Fruit fly (Drosophila melanogaster): Measurements from ENCODE around the gene CG33252.

CG33252 gene

DNA sequence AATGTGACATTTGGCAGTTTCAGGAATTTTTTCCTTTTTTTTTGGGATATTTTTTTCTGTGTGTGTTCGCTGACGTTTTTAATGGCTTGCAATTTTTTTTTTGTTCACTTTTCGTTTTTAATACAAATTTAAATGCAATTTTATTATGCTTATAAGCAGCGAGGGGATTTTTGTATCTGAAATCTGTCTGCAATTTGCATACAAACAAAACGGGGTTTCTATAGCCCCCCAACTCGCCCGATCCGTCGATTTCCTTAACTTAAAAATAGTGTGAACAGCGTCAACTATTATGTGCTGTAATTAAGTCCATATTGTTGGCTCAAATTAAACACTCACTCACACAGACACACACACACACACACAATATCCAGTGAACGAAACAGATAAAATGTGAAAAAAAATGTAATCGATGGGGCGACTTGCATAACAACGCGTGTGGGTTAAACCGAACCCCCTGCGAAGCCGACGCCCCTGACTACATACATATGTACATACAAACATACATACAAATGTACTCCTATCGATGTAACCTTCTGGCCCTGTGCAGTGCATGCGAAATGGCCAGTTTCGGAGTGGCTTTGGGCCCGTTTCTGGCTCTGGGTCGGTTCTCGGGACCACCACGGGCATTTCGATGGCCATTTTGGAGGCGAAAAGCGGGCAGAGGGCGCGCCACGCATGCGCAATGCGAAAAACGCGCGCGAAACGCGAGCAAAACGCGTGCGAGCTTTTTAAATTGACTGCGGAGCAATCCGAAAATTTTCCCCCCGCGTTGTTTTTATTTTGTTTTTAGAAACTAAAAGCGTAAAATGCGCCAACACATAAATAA, 35.2 kb upstream of the CG33252 start (continued):
- no peak for TF ChIP-seq CG7271 (tag; optimal IDR thresholded peaks at IDR 0.05)
- TF ChIP-seq HLH54F (GFP tag; optimal IDR thresholded peaks at IDR 0.05) = no peak
- TF ChIP-seq CG6254 (GFP tag; optimal IDR thresholded peaks at IDR 0.05) = no peak
- peak; percentile 47; the same call in 1 of the 2 replicates for TF ChIP-seq Rfx (GFP tag; IDR thresholded peaks at IDR 0.05)
- no peak for TF ChIP-seq unc-4 (GFP tag; IDR thresholded peaks at IDR 0.05; ENCODE audit: partially characterized antibody)
- no peak for TF ChIP-seq dimm (GFP tag; IDR thresholded peaks at IDR 0.05)
- TF ChIP-seq Med (GFP tag) = peak; percentile 62
- TF ChIP-seq Rx (GFP tag; IDR thresholded peaks at IDR 0.05) = no peak
- TF ChIP-seq ap (GFP tag; IDR thresholded peaks at IDR 0.05) = peak; percentile 17; the same call in 1 of the 2 replicates
- no peak for TF ChIP-seq CG4854 (GFP tag; optimal IDR thresholded peaks at IDR 0.05)
- TF ChIP-seq Abd-B (GFP tag; optimal IDR thresholded peaks at IDR 0.05) = no peak
- TF ChIP-seq CG18011 (GFP tag; optimal IDR thresholded peaks at IDR 0.05) = no peak
- TF ChIP-seq abd-A (tag; optimal IDR thresholded peaks at IDR 0.05) = no peak
- no peak for TF ChIP-seq tup (GFP tag; optimal IDR thresholded peaks at IDR 0.05)
- TF ChIP-seq CG31441 (GFP tag; IDR thresholded peaks at IDR 0.05) = no peak
- TF ChIP-seq crol (GFP tag; IDR thresholded peaks at IDR 0.05) = no peak
- no peak for TF ChIP-seq ranshi (GFP tag; IDR thresholded peaks at IDR 0.05)
- no peak for TF ChIP-seq chm (GFP tag; IDR thresholded peaks at IDR 0.05)
- TF ChIP-seq bcd (GFP tag; optimal IDR thresholded peaks at IDR 0.05) = no peak
- TF ChIP-seq eyg (GFP tag; optimal IDR thresholded peaks at IDR 0.05) = no peak
- peak in 1 of 2 experiments; percentile 62 for TF ChIP-seq Pdp1 (GFP tag; optimal IDR thresholded peaks at IDR 0.05)
- TF ChIP-seq gem (tag; optimal IDR thresholded peaks at IDR 0.05) = no peak
- no peak for TF ChIP-seq MBD-R2 (GFP tag; IDR thresholded peaks at IDR 0.05)
- TF ChIP-seq CG10565 (GFP tag; optimal IDR thresholded peaks at IDR 0.05) = no peak
- peak; percentile 44; the same call in 1 of the 3 replicates for TF ChIP-seq Optix (GFP tag; IDR thresholded peaks at IDR 0.05)
- no peak for TF ChIP-seq Dad (GFP tag; optimal IDR thresholded peaks at IDR 0.05)
- TF ChIP-seq Ada2b (GFP tag; IDR thresholded peaks at IDR 0.05) = no peak
- TF ChIP-seq jigr1 (GFP tag; IDR thresholded peaks at IDR 0.05) = no peak
- no peak for TF ChIP-seq HLH3B (GFP tag; IDR thresholded peaks at IDR 0.05)
- no peak for TF ChIP-seq sens-2 (GFP tag; IDR thresholded peaks at IDR 0.05)
- TF ChIP-seq gfzf (GFP tag; optimal IDR thresholded peaks at IDR 0.05) = no peak
- no peak for TF ChIP-seq CG1233 (GFP tag; optimal IDR thresholded peaks at IDR 0.05)
- TF ChIP-seq Hr78 (GFP tag; optimal IDR thresholded peaks at IDR 0.05) = no peak
- TF ChIP-seq ara (GFP tag; IDR thresholded peaks at IDR 0.05) = no peak
- 0 out of 2 replicates have a peak, but pooled peaks have one; percentile 12 for TF ChIP-seq CG32772 (GFP tag; IDR thresholded peaks at IDR 0.05)
- no peak for TF ChIP-seq Ravus (GFP tag; IDR thresholded peaks at IDR 0.05)
- no peak for TF ChIP-seq croc (GFP tag; conservative IDR thresholded peaks at IDR 0.05)

- TF ChIP-seq p53 (GFP tag; optimal IDR thresholded peaks at IDR 0.05) (no peak), br (optimal IDR thresholded peaks at IDR 0.05) (no peak), CG1233 (GFP tag; optimal IDR thresholded peaks at IDR 0.05) (no peak), ash1 (GFP tag; optimal IDR thresholded peaks at IDR 0.05) (no peak), E2f1 (GFP tag; IDR thresholded peaks at IDR 0.05) (peak; percentile 62), CG1602 (GFP tag; optimal IDR thresholded peaks at IDR 0.05) (peak; percentile 39), Rx (GFP tag; IDR thresholded peaks at IDR 0.05) (0 out of 2 replicates have a peak, but pooled peaks have one; percentile 30), CHES-1-like (GFP tag; optimal IDR thresholded peaks at IDR 0.05) (no peak), crc (GFP tag; optimal IDR thresholded peaks at IDR 0.05) (peak; percentile 2), pan (optimal IDR thresholded peaks at IDR 0.05) (no peak), pan (GFP tag; optimal IDR thresholded peaks at IDR 0.05 in 1 of 2, IDR thresholded peaks at IDR 0.05 in 1 of 2) (peak in 1 of 2 experiments; percentile 72), Elba2 (GFP tag; optimal IDR thresholded peaks at IDR 0.05) (no peak), B-H2 (GFP tag; optimal IDR thresholded peaks at IDR 0.05) (peak; percentile 4), dysf (GFP tag; IDR thresholded peaks at IDR 0.05) (peak; percentile 80), Mes4 (GFP tag; optimal IDR thresholded peaks at IDR 0.05) (no peak)
Measured at dm6 chrX:16930465-16931286, 33.7 kb upstream of the CG33252 start.

Data from whole organism, embryonic.